Worm (Caenorhabditis elegans) whole organism, L4 larva: Measurements from ENCODE around the gene C04A2.15.

Source experiments
- F49E8.2 ChIP-seq: sonication (generic microtip); optimal IDR thresholded peaks from 2 replicates; lab custom pipeline; 2016; ENCODE audit warnings: missing compliant biosample characterization, mild to moderate bottlenecking, missing genetic modification characterization, borderline replicate concordance
- ZK546.5 ChIP-seq, 2 experiments: sonication (generic microtip); optimal IDR thresholded peaks; 2 replicates each; lab custom pipeline; 2017; ENCODE audit warnings: missing biosample characterization in 2 of 2, missing genetic modification characterization in 2 of 2
- ceh-20 ChIP-seq: fragments of 200-800 bp; sonication (Bioruptor generic); IDR thresholded peaks from 2 replicates; pipeline ENCODE4 v1.3.6; 2022; ENCODE audit warnings: missing genetic modification reagents, missing genetic modification characterization, missing compliant biosample characterization
- ctbp-1 ChIP-seq: fragments of 200-800 bp; sonication (Bioruptor generic); IDR thresholded peaks from 2 replicates; pipeline ENCODE4 v1.3.6; 2022; ENCODE audit warnings: missing genetic modification reagents, missing genetic modification characterization, missing compliant biosample characterization
- daf-8 ChIP-seq: fragments of 200-800 bp; sonication (Bioruptor generic); IDR thresholded peaks from 2 replicates; pipeline ENCODE4 v1.3.6; 2022; ENCODE audit warnings: missing genetic modification characterization, missing compliant biosample characterization
- hif-1 ChIP-seq, 2 experiments: sonication (generic microtip); optimal IDR thresholded peaks; 2 replicates each; lab custom pipeline; 2016 to 2017; ENCODE audit warnings: missing compliant biosample characterization in 2 of 2, missing genetic modification characterization in 2 of 2, missing genetic modification reagents in 2 of 2, missing genotype in 2 of 2, mild to moderate bottlenecking in 1 of 2
- lin-1 ChIP-seq: fragments of 200-800 bp; sonication (Bioruptor generic); IDR thresholded peaks from 2 replicates; pipeline ENCODE4 v1.3.6; 2022; ENCODE audit warnings: missing genetic modification reagents, missing genetic modification characterization, missing compliant biosample characterization
- lin-39 ChIP-seq: fragments of 150-350 bp; optimal IDR thresholded peaks from 2 replicates; lab custom pipeline; 2014; ENCODE audit warnings: missing biosample characterization, missing genetic modification reagents, missing genetic modification characterization
- mep-1 ChIP-seq: fragments of 150-350 bp; sonication (generic microtip); optimal IDR thresholded peaks from 3 replicates; lab custom pipeline; 2014; ENCODE audit warnings: missing biosample characterization, missing genetic modification characterization
- nhr-25 ChIP-seq: sonication (generic microtip); optimal IDR thresholded peaks from 2 replicates; lab custom pipeline; 2017; ENCODE audit warnings: missing genetic modification characterization, mild to moderate bottlenecking, missing compliant biosample characterization, antibody characterized with exemption, moderate library complexity, borderline replicate concordance; ENCODE audit not compliant: insufficient read depth
- nhr-77 ChIP-seq: fragments of 150-350 bp; optimal IDR thresholded peaks from 2 replicates; lab custom pipeline; 2014; ENCODE audit warnings: missing biosample characterization, missing genetic modification characterization
- tag-97 ChIP-seq: fragments of 200-800 bp; sonication (Bioruptor generic); IDR thresholded peaks from 2 replicates; pipeline ENCODE4 v1.3.6; 2022; ENCODE audit warnings: missing genetic modification characterization, missing compliant biosample characterization
- unc-130 ChIP-seq: sonication (generic microtip); optimal IDR thresholded peaks from 2 replicates; lab custom pipeline; 2016; ENCODE audit warnings: missing genetic modification reagents, missing genetic modification characterization, missing compliant biosample characterization
- zfp-2 ChIP-seq: sonication (generic microtip); optimal IDR thresholded peaks from 2 replicates; lab custom pipeline; 2016; ENCODE audit warnings: mild to moderate bottlenecking, missing genetic modification characterization, missing compliant biosample characterization

DNA sequence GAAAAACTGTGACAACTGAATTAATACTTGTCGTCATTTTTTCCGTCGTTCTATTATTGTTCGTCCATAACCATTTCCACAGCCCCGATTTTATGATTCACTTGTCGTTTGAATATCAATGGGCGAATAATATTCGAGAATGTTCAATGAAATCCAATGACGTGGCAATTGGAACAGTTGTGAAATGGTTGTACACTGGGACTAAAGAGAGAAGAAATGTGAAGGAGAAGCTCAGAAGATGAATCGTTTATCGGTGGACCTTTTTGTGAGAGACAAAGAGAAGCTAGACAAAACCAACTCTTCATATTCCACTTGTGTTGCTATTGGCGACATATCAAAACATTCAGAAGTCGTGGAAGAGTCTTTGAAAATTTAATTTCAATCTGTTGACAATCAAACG, 18.8 kb downstream of the C04A2.15 start, which contains the start of gene clhm-1:
- no peak for TF ChIP-seq hif-1 (tag; optimal IDR thresholded peaks at IDR 0.05; lab: Kevin White, UChicago)
- no peak for TF ChIP-seq unc-130 (GFP tag; lab: Kevin White, UChicago)
- no peak for TF ChIP-seq ctbp-1 (GFP tag; lab: Robert Waterston, UW)
- TF ChIP-seq lin-39: no peak
- TF ChIP-seq nhr-25 (tag; lab: Kevin White, UChicago): no peak
- TF ChIP-seq F49E8.2 (tag; lab: Kevin White, UChicago): no peak
- TF ChIP-seq daf-8 (GFP tag; lab: Robert Waterston, UW): no peak
- TF ChIP-seq zfp-2 (tag; lab: Kevin White, UChicago): no peak
- TF ChIP-seq nhr-77 (tag; lab: Kevin White, UChicago): no peak
- no peak for TF ChIP-seq tag-97 (GFP tag; lab: Robert Waterston, UW)
- no peak for TF ChIP-seq ZK546.5 (tag; optimal IDR thresholded peaks at IDR 0.05; lab: Kevin White, UChicago)
- TF ChIP-seq ceh-20 (GFP tag; lab: Robert Waterston, UW): no peak
- TF ChIP-seq lin-1 (GFP tag; lab: Robert Waterston, UW): no peak
- no peak for TF ChIP-seq mep-1 (tag; lab: Kevin White, UChicago)
